Fruit fly (Drosophila melanogaster) whole organism, wandering third instar larva: ENCODE data around the gene CG34258.

ENCODE experiments used
- Abd-B ChIP-seq: fragments of >200 bp; optimal IDR thresholded peaks from 2 replicates; lab custom pipeline; 2017; ENCODE audit warnings: missing biosample characterization, missing genetic modification characterization
- CG9705 ChIP-seq: fragments of 200-800 bp; sonication (Bioruptor generic); optimal IDR thresholded peaks from 2 replicates; lab custom pipeline; 2018; ENCODE audit warnings: missing biosample characterization, mild to moderate bottlenecking, missing genetic modification characterization
- Dfd ChIP-seq: fragments of >200 bp; optimal IDR thresholded peaks from 2 replicates; lab custom pipeline; 2017; ENCODE audit warnings: missing biosample characterization, missing genetic modification characterization
- Dif ChIP-seq: fragments of 200-275, 200-300 bp; sonication (Bioruptor generic); optimal IDR thresholded peaks from 2 replicates; lab custom pipeline; 2018; ENCODE audit warnings: missing biosample characterization, missing genetic modification characterization; ENCODE audit not compliant: partially characterized antibody
- HLH106 ChIP-seq: fragments of 200-800 bp; optimal IDR thresholded peaks from 3 replicates; lab custom pipeline; 2019; ENCODE audit warnings: missing biosample characterization, mild to moderate bottlenecking, missing genetic modification characterization, moderate library complexity
- Hnf4 ChIP-seq: fragments of 200-800 bp; sonication (Bioruptor generic); optimal IDR thresholded peaks from 2 replicates; lab custom pipeline; 2016; ENCODE audit warnings: missing biosample characterization, mild to moderate bottlenecking, missing genetic modification characterization
- Hr78 ChIP-seq: fragments of >200 bp; optimal IDR thresholded peaks from 2 replicates; lab custom pipeline; 2017; ENCODE audit warnings: missing biosample characterization, missing genetic modification characterization
- Hr83 ChIP-seq: fragments of 200-300 bp; sonication (Bioruptor generic); optimal IDR thresholded peaks from 2 replicates; lab custom pipeline; 2016; ENCODE audit warnings: missing biosample characterization, mild to moderate bottlenecking, missing genetic modification characterization, moderate library complexity; ENCODE audit not compliant: poor library complexity, severe bottlenecking
- Mio ChIP-seq: sonication (Bioruptor generic); optimal IDR thresholded peaks from 2 replicates; lab custom pipeline; 2016; ENCODE audit warnings: missing biosample characterization, missing genetic modification characterization
- Myc ChIP-seq: fragments of >200 bp; optimal IDR thresholded peaks from 2 replicates; lab custom pipeline; 2017
- Rel ChIP-seq, 2 experiments: fragments of 200-800 bp; sonication (Bioruptor generic) in 1 of 2; optimal IDR thresholded peaks; 2 replicates in 1 of 2; 3 replicates in 1 of 2; lab custom pipeline; 2016 to 2019; ENCODE audit warnings: mild to moderate bottlenecking in 2 of 2, missing biosample characterization in 2 of 2, missing genetic modification characterization in 2 of 2, moderate library complexity in 1 of 2
- Sp1 ChIP-seq: fragments of 200-800 bp; sonication (Bioruptor generic); optimal IDR thresholded peaks from 3 replicates; lab custom pipeline; 2019; ENCODE audit warnings: missing biosample characterization, mild to moderate bottlenecking, missing genetic modification characterization, moderate library complexity
- Vsx2 ChIP-seq: fragments of 200-300, 225-300 bp; sonication (Bioruptor generic); optimal IDR thresholded peaks from 2 replicates; lab custom pipeline; 2018; ENCODE audit warnings: missing biosample characterization, missing genetic modification characterization; ENCODE audit not compliant: partially characterized antibody
- br ChIP-seq: fragments of 200-800 bp; sonication (Bioruptor generic); optimal IDR thresholded peaks from 2 replicates; lab custom pipeline; 2016; ENCODE audit warnings: missing biosample characterization, missing genetic modification characterization
- dl ChIP-seq, 2 experiments: fragments of 175-275, 200-275 bp in 1 of 2; fragments of 200-275 bp in 1 of 2; sonication (Bioruptor generic); optimal IDR thresholded peaks; lab custom pipeline; 2018; ENCODE audit warnings: mild to moderate bottlenecking in 2 of 2, missing biosample characterization in 2 of 2, missing genetic modification characterization in 2 of 2, moderate library complexity in 2 of 2; ENCODE audit not compliant: partially characterized antibody in 2 of 2, insufficient read depth in 1 of 2
- dmrt93B ChIP-seq: fragments of 200-800 bp; sonication (Bioruptor generic); optimal IDR thresholded peaks from 2 replicates; lab custom pipeline; 2018; ENCODE audit warnings: missing biosample characterization, mild to moderate bottlenecking, missing genetic modification characterization
- dsf ChIP-seq: sonication (Bioruptor generic); optimal IDR thresholded peaks from 2 replicates; lab custom pipeline; 2016; ENCODE audit warnings: missing biosample characterization, missing genetic modification characterization, borderline replicate concordance
- foxo ChIP-seq, 2 experiments: fragments of 200-800 bp; sonication (Bioruptor generic); optimal IDR thresholded peaks; 2 replicates in 1 of 2; 3 replicates in 1 of 2; lab custom pipeline; 2016 to 2017; ENCODE audit warnings: missing biosample characterization in 2 of 2, missing genetic modification characterization in 2 of 2
- fru ChIP-seq: fragments of 200-800 bp; sonication (Bioruptor generic); optimal IDR thresholded peaks from 3 replicates; lab custom pipeline; 2016; ENCODE audit warnings: missing biosample characterization, mild to moderate bottlenecking, missing genetic modification characterization
- h ChIP-seq: fragments of 200-800 bp; sonication (Bioruptor generic); optimal IDR thresholded peaks from 3 replicates; lab custom pipeline; 2016; ENCODE audit warnings: missing biosample characterization, mild to moderate bottlenecking, missing genetic modification characterization
- jim ChIP-seq: fragments of 175-275, 200-325 bp; sonication (Bioruptor generic); optimal IDR thresholded peaks from 2 replicates; lab custom pipeline; 2016; ENCODE audit warnings: missing biosample characterization, mild to moderate bottlenecking, missing genetic modification characterization
- lola ChIP-seq: fragments of >200 bp; optimal IDR thresholded peaks from 2 replicates; lab custom pipeline; 2017; ENCODE audit warnings: missing biosample characterization, missing genetic modification characterization
- pan ChIP-seq: fragments of >200 bp; optimal IDR thresholded peaks from 2 replicates; lab custom pipeline; 2017
- psq ChIP-seq: fragments of 200-800 bp; sonication (Bioruptor generic); optimal IDR thresholded peaks from 3 replicates; lab custom pipeline; 2017; ENCODE audit warnings: missing biosample characterization, mild to moderate bottlenecking, missing genetic modification characterization, moderate library complexity
- rgr ChIP-seq: fragments of 200-800 bp; sonication (Bioruptor generic); optimal IDR thresholded peaks from 3 replicates; lab custom pipeline; 2016; ENCODE audit warnings: missing biosample characterization, mild to moderate bottlenecking, missing genetic modification characterization
- sage ChIP-seq: fragments of 200-800 bp; sonication (Bioruptor generic); optimal IDR thresholded peaks from 2 replicates; lab custom pipeline; 2016; ENCODE audit warnings: missing biosample characterization, mild to moderate bottlenecking, missing genetic modification characterization
- sv ChIP-seq: fragments of 200-800 bp; sonication (Bioruptor generic); optimal IDR thresholded peaks from 3 replicates; lab custom pipeline; 2016; ENCODE audit warnings: missing biosample characterization, missing genetic modification characterization
- tai ChIP-seq: sonication (Bioruptor generic); optimal IDR thresholded peaks from 2 replicates; lab custom pipeline; 2016; ENCODE audit warnings: missing biosample characterization, missing genetic modification characterization
- usp ChIP-seq: fragments of >200 bp; optimal IDR thresholded peaks from 2 replicates; lab custom pipeline; 2017; ENCODE audit warnings: missing biosample characterization, missing genetic modification characterization
- woc ChIP-seq: sonication (Bioruptor generic); optimal IDR thresholded peaks from 2 replicates; lab custom pipeline; 2016; ENCODE audit warnings: missing biosample characterization, mild to moderate bottlenecking, missing genetic modification characterization

CG34258 gene

DNA sequence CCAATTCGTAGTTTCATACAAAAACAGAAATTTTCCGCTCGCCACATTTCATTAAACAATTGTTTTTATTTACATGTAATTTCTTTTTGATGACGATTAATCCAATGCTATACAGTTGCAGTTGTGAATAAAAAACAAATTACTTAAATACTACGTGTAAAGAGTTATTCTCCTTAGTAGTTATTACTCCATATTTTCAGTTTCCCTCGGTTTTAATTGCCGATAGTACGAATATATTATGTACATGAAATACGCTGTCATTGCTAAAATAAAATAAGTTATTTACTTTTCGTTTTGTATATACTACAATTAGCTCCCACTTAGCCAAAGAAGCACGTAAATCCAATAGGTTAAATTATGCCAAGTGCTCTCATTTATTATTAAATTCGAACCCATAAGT is 1.8 kb upstream of the CG34258 start, which contains the start of gene CG42655:
Gene CG42655, minus strand, starts transcription at position 101 of the 400 bp plus-strand sequence.
- TF ChIP-seq sage, result no peak
- TF ChIP-seq h, result no peak
- no peak for TF ChIP-seq usp (GFP tag; lab: Kevin White, UChicago)
- TF ChIP-seq Sp1 (GFP tag; lab: Kevin White, UChicago), result no peak
- no peak for TF ChIP-seq Hr78 (GFP tag; lab: Kevin White, UChicago)
- TF ChIP-seq jim, result no peak
- no peak for TF ChIP-seq woc (GFP tag; lab: Kevin White, UChicago)
- TF ChIP-seq lola, result no peak

DNA sequence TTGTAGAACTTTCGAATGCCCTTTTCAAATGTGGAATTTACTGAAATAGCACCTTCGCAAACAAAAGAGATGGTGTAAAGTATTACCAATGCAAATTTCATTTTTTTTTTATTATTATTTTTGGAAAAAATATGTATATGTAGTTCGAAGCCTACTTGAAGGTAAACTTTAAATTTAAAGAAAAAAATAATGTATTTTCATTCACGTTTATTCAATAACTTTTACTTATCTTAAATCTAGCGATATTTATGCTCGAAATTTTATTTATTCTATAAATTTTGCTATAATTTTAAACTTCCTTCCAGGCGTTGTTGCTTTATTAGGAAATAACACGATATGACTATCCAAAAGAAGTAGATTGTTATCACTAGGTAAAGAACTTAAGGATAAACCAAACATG is 922 bp upstream of the CG34258 start, which contains the start of gene CG33710:
Gene CG33710, minus strand, starts transcription at position 101 of the 400 bp plus-strand sequence.
- TF ChIP-seq Sp1 (GFP tag; lab: Kevin White, UChicago), result no peak
- no peak for TF ChIP-seq fru (GFP tag; lab: Kevin White, UChicago)
- TF ChIP-seq dsf (GFP tag; lab: Kevin White, UChicago), result no peak
- no peak for TF ChIP-seq dmrt93B (GFP tag; lab: Kevin White, UChicago)
- TF ChIP-seq CG9705, result no peak
- no peak for TF ChIP-seq pan (lab: Kevin White, UChicago)
- no peak for TF ChIP-seq dl (GFP tag; optimal IDR thresholded peaks at IDR 0.05; lab: Kevin White, UChicago; ENCODE audit: insufficient read depth in 1 of 2, partially characterized antibody in 2 of 2)
- no peak for TF ChIP-seq lola
- TF ChIP-seq Mio, result no peak
- no peak for TF ChIP-seq Rel (GFP tag; optimal IDR thresholded peaks at IDR 0.05; lab: Kevin White, UChicago)
- TF ChIP-seq Rel (tag; optimal IDR thresholded peaks at IDR 0.05; lab: Kevin White, UChicago), result no peak
- TF ChIP-seq Hr83 (GFP tag; lab: Kevin White, UChicago), result no peak
- TF ChIP-seq Myc (lab: Kevin White, UChicago), result no peak
- no peak for TF ChIP-seq Dfd (GFP tag; lab: Kevin White, UChicago)
- TF ChIP-seq h, result no peak
- TF ChIP-seq psq (GFP tag; lab: Kevin White, UChicago), result no peak
- TF ChIP-seq Vsx2 (GFP tag; lab: Kevin White, UChicago), result no peak

DNA sequence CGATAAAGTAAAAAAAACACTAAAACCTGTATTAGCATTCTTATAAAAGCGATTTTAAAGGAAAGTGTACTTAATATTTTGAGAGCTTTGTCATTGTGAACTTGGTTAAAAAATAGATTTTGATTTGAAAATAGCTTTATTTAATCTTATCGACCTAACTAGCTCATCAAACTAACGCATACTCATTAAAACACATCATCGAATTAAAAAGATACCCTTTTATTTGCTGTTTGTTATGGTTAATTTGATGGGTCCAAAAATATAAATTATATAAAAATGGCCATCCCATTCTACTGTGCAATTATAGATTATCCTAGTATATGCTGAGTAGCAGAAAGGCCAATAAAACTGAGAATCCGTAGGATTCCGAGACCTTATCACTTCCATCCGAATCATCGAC is 733 bp downstream of the CG34258 start, which contains the start of gene CG32219:
Gene CG32219, minus strand, starts transcription at position 101 of the 400 bp plus-strand sequence.
- TF ChIP-seq sv, result no peak

DNA sequence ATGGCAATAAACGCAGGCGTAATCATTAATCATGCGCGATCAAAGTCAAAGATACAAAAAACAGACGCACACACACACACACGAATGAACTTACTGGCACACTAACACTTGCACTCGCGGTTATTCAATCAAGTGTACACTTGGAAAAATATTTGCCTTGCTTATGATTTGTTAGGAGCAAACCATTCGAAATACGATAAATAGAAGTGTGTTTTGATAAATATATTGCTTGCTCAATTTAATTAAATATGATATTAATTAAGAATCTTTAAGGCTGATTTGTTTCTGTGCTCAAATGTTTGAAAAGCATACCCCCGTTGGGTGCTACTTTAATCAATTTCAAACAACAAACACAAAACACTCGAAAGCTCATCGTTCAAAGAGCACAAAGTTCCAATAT is 6.3 kb downstream of the CG34258 start:
- TF ChIP-seq rgr, result peak; percentile 3
- no peak for TF ChIP-seq sage

- TF ChIP-seq Dif (no peak), foxo (GFP tag; optimal IDR thresholded peaks at IDR 0.05; lab: Kevin White, UChicago) (no peak), dl (GFP tag; optimal IDR thresholded peaks at IDR 0.05; lab: Kevin White, UChicago; ENCODE audit: insufficient read depth in 1 of 2, partially characterized antibody in 2 of 2) (no peak), jim (no peak), dsf (GFP tag; lab: Kevin White, UChicago) (no peak)
- TF ChIP-seq, all 38 proteins: peak for 0
Observed at dm6 chr3L:19941162-19941561, 10.6 kb downstream of the CG34258 start.

- TF ChIP-seq Myc (lab: Kevin White, UChicago) (no peak), Hnf4 (GFP tag; lab: Kevin White, UChicago) (no peak), Sp1 (GFP tag; lab: Kevin White, UChicago) (no peak), dsf (GFP tag; lab: Kevin White, UChicago) (no peak), fru (GFP tag; lab: Kevin White, UChicago) (no peak), Hr78 (GFP tag; lab: Kevin White, UChicago) (no peak), h (no peak), Abd-B (GFP tag; lab: Kevin White, UChicago) (no peak), HLH106 (tag; lab: Kevin White, UChicago) (no peak), Rel (GFP tag; optimal IDR thresholded peaks at IDR 0.05; lab: Kevin White, UChicago) (no peak), Rel (tag; optimal IDR thresholded peaks at IDR 0.05; lab: Kevin White, UChicago) (no peak), tai (no peak), sv (no peak), br (GFP tag; lab: Kevin White, UChicago) (no peak)
Observed at dm6 chr3L:19940349-19940748, 11.4 kb downstream of the CG34258 start.
